Fruit fly (Drosophila melanogaster) whole organism, embryonic: ENCODE measurements around the gene Slc25A46a.

ENCODE experiments used
- CG12236 ChIP-seq: fragments of 200-800 bp; sonication (Bioruptor generic); optimal IDR thresholded peaks from 2 replicates; lab custom pipeline; 2016; ENCODE audit warnings: missing biosample characterization, missing genetic modification characterization
- CG4707 ChIP-seq: fragments of 200-800 bp; sonication (Bioruptor generic); optimal IDR thresholded peaks from 2 replicates; lab custom pipeline; 2018; ENCODE audit warnings: missing biosample characterization, mild to moderate bottlenecking, missing genetic modification characterization, moderate library complexity
- dati ChIP-seq: fragments of 200-800 bp; sonication (Bioruptor generic); IDR thresholded peaks from 2 replicates; pipeline ENCODE4 v1.3.6; 2022; ENCODE audit warnings: missing biosample characterization, missing genetic modification characterization
- slp2 ChIP-seq: fragments of 200-800 bp; sonication (Bioruptor generic); optimal IDR thresholded peaks from 2 replicates; lab custom pipeline; 2016; ENCODE audit warnings: missing biosample characterization, missing genetic modification characterization

DNA sequence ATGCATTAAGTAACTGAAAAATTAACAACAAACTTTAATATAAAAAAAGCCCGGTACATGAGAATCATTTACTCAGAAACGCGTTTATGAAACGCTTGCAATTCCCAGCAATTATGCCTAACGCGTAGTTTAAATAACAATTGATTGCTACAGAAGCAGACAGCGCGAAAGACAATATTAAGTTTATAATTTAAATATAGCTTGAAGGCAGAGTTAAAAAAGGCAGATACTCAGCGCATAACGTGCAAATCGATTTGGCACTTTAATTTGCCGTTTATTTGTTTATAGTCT, 42.7 kb upstream of the Slc25A46a start, which contains the start of gene CG8924:
- TF ChIP-seq slp2 = no peak
- no peak for TF ChIP-seq dati (GFP tag; lab: Robert Waterston, UW)
- no peak for TF ChIP-seq CG12236 (GFP tag; lab: Kevin White, UChicago)
- no peak for TF ChIP-seq CG4707 (GFP tag; lab: Kevin White, UChicago)
